Fruit fly (Drosophila melanogaster) whole organism, embryonic: Measurements from ENCODE around the gene CG10089.

Experiments
- Aef1 ChIP-seq: fragments of 200-800 bp; sonication (Bioruptor generic); IDR thresholded peaks from 3 replicates; pipeline ENCODE4 v1.3.6; 2022; ENCODE audit warnings: missing biosample characterization, missing genetic modification characterization
- Antp ChIP-seq: fragments of 200-800 bp; sonication (Bioruptor generic); optimal IDR thresholded peaks from 3 replicates; lab custom pipeline; 2016; ENCODE audit warnings: missing biosample characterization, missing genetic modification characterization
- Awh ChIP-seq: fragments of 200-800 bp; sonication (Bioruptor generic); IDR thresholded peaks from 2 replicates; pipeline ENCODE4, ENCODE4 v1.3.6; 2022; ENCODE audit warnings: missing biosample characterization, missing genetic modification characterization
- B-H2 ChIP-seq: fragments of 200-800 bp; sonication (Bioruptor generic); optimal IDR thresholded peaks from 2 replicates; lab custom pipeline; 2018; ENCODE audit warnings: missing biosample characterization, mild to moderate bottlenecking, missing genetic modification characterization
- CG10147 ChIP-seq: fragments of 200-800 bp; sonication (Bioruptor generic); optimal IDR thresholded peaks from 2 replicates; lab custom pipeline; 2019; ENCODE audit warnings: missing biosample characterization, mild to moderate bottlenecking, missing genetic modification characterization, moderate library complexity
- CG10267 ChIP-seq: fragments of 200-800 bp; sonication (Bioruptor generic); optimal IDR thresholded peaks from 2 replicates; lab custom pipeline; 2018; ENCODE audit warnings: missing biosample characterization, mild to moderate bottlenecking, missing genetic modification characterization, moderate library complexity
- CG10366 ChIP-seq: fragments of 200-800 bp; sonication (Bioruptor generic); IDR thresholded peaks from 2 replicates; pipeline ENCODE4 v1.3.6; 2022; ENCODE audit warnings: missing biosample characterization, missing genetic modification characterization
- CG11696 ChIP-seq: fragments of 200-800 bp; sonication (Bioruptor generic); IDR thresholded peaks from 2 replicates; pipeline ENCODE4 v1.3.6; 2022; ENCODE audit warnings: missing biosample characterization, missing genetic modification characterization
- CG12236 ChIP-seq: fragments of 200-800 bp; sonication (Bioruptor generic); optimal IDR thresholded peaks from 2 replicates; lab custom pipeline; 2016; ENCODE audit warnings: missing biosample characterization, missing genetic modification characterization
- CG15011 ChIP-seq: fragments of 200-800 bp; sonication (Bioruptor generic); optimal IDR thresholded peaks from 3 replicates; lab custom pipeline; 2018; ENCODE audit warnings: missing biosample characterization, mild to moderate bottlenecking, missing genetic modification characterization
- CG1603 ChIP-seq: fragments of 200-800 bp; sonication (Bioruptor generic); optimal IDR thresholded peaks from 2 replicates; lab custom pipeline; 2019; ENCODE audit warnings: missing biosample characterization, mild to moderate bottlenecking, missing genetic modification characterization, moderate library complexity
- CG16779 ChIP-seq: fragments of 200-800 bp; sonication (Bioruptor generic); IDR thresholded peaks from 2 replicates; pipeline ENCODE4 v1.3.6; 2022; ENCODE audit warnings: missing biosample characterization, missing genetic modification characterization
- CG17359 ChIP-seq: fragments of 200-800 bp; sonication (Bioruptor generic); optimal IDR thresholded peaks from 3 replicates; lab custom pipeline; 2018; ENCODE audit warnings: missing biosample characterization, mild to moderate bottlenecking, missing genetic modification characterization, moderate library complexity
- CG18599 ChIP-seq: fragments of 200-800 bp; sonication (Bioruptor generic); optimal IDR thresholded peaks from 3 replicates; lab custom pipeline; 2017; ENCODE audit warnings: missing biosample characterization, missing genetic modification characterization, mild to moderate bottlenecking, moderate library complexity, missing genetic modification reagents
- CG4282 ChIP-seq: fragments of 200-800 bp; sonication (Bioruptor generic); optimal IDR thresholded peaks from 2 replicates; lab custom pipeline; 2016; ENCODE audit warnings: missing biosample characterization, missing genetic modification characterization
- CG4617 ChIP-seq: fragments of 200-800 bp; sonication (Bioruptor generic); optimal IDR thresholded peaks from 3 replicates; lab custom pipeline; 2016; ENCODE audit warnings: missing biosample characterization, missing genetic modification characterization, borderline replicate concordance
- CG6791 ChIP-seq: fragments of 200-800 bp; sonication (Bioruptor generic); IDR thresholded peaks from 3 replicates; pipeline ENCODE4 v1.3.6; 2022; ENCODE audit warnings: missing biosample characterization, missing genetic modification characterization; ENCODE audit not compliant: partially characterized antibody
- CG7839 ChIP-seq: fragments of 200-800 bp; sonication (Bioruptor generic); optimal IDR thresholded peaks from 3 replicates; lab custom pipeline; 2018; ENCODE audit warnings: missing biosample characterization, mild to moderate bottlenecking, missing genetic modification characterization, moderate library complexity
- D ChIP-seq, 2 experiments: fragments of 200-800 bp in 1 of 2; fragments of >200 bp in 1 of 2; sonication (Bioruptor generic) in 1 of 2; optimal IDR thresholded peaks; 2 replicates in 1 of 2; 3 replicates in 1 of 2; lab custom pipeline; 2017; ENCODE audit warnings: mild to moderate bottlenecking in 1 of 2, missing biosample characterization in 1 of 2, missing genetic modification characterization in 1 of 2, missing genetic modification reagents in 1 of 2
- D19A ChIP-seq: fragments of 200-800 bp; optimal IDR thresholded peaks from 3 replicates; lab custom pipeline; 2019; ENCODE audit warnings: missing biosample characterization, mild to moderate bottlenecking, missing genetic modification characterization, moderate library complexity
- Elba2 ChIP-seq: fragments of 200-800 bp; sonication (Bioruptor generic); optimal IDR thresholded peaks from 3 replicates; lab custom pipeline; 2016; ENCODE audit warnings: missing biosample characterization, missing genetic modification characterization
- Hr78 ChIP-seq, 2 experiments: fragments of 200-800 bp in 1 of 2; fragments of >200 bp in 1 of 2; sonication (Bioruptor generic) in 1 of 2; optimal IDR thresholded peaks; 2 replicates each; lab custom pipeline; 2017 to 2019; ENCODE audit warnings: missing biosample characterization in 2 of 2, missing genetic modification characterization in 2 of 2, mild to moderate bottlenecking in 1 of 2, moderate library complexity in 1 of 2
- Jarid2 ChIP-seq: fragments of 200-800 bp; sonication (Bioruptor generic); optimal IDR thresholded peaks from 3 replicates; lab custom pipeline; 2017; ENCODE audit warnings: mild to moderate bottlenecking, missing biosample characterization, missing genetic modification reagents, missing genetic modification characterization
- MBD-R2 ChIP-seq: fragments of 200-800 bp; sonication (Bioruptor generic); IDR thresholded peaks from 2 replicates; pipeline ENCODE4 v1.3.6; 2022; ENCODE audit warnings: missing biosample characterization, missing genetic modification characterization
- Med ChIP-seq: fragments of 200-800 bp; sonication (Bioruptor generic); peaks from one replicate; lab custom pipeline; 2016; ENCODE audit warnings: missing biosample characterization, missing genetic modification characterization, mild to moderate bottlenecking, inconsistent platforms, moderate library complexity
- Mes4 ChIP-seq: fragments of 200-800 bp; sonication (Bioruptor generic); optimal IDR thresholded peaks from 2 replicates; lab custom pipeline; 2016; ENCODE audit warnings: missing biosample characterization, missing genetic modification characterization
- NK7.1 ChIP-seq: fragments of 200-800 bp; sonication (Bioruptor generic); optimal IDR thresholded peaks from 3 replicates; lab custom pipeline; 2016; ENCODE audit warnings: missing biosample characterization, missing genetic modification characterization
- Nf-YA ChIP-seq: fragments of 200-800 bp; sonication (Bioruptor generic); IDR thresholded peaks from 2 replicates; pipeline ENCODE4 v1.3.6; 2022; ENCODE audit warnings: missing biosample characterization, missing genetic modification characterization
- Scr ChIP-seq: fragments of 200-800 bp; sonication (Bioruptor generic); IDR thresholded peaks from 2 replicates; pipeline ENCODE4 v1.3.6; 2022; ENCODE audit warnings: missing biosample characterization, missing genetic modification characterization; ENCODE audit not compliant: partially characterized antibody
- Side ChIP-seq: fragments of 200-800 bp; sonication (Bioruptor generic); optimal IDR thresholded peaks from 2 replicates; lab custom pipeline; 2016; ENCODE audit warnings: missing biosample characterization, missing genetic modification characterization
- Sry-β ChIP-seq: fragments of 200-800 bp; sonication (Bioruptor generic); optimal IDR thresholded peaks from 2 replicates; lab custom pipeline; 2018; ENCODE audit warnings: missing biosample characterization, mild to moderate bottlenecking, missing genetic modification characterization, moderate library complexity
- Xrp1 ChIP-seq: fragments of 200-800 bp; sonication (Bioruptor generic); IDR thresholded peaks from 2 replicates; pipeline ENCODE4 v1.3.6; 2022; ENCODE audit warnings: missing biosample characterization, missing genetic modification characterization
- amos ChIP-seq: fragments of 200-800 bp; sonication (Bioruptor generic); IDR thresholded peaks from 2 replicates; pipeline ENCODE4 v1.3.6; 2022; ENCODE audit warnings: missing biosample characterization, missing genetic modification characterization; ENCODE audit not compliant: partially characterized antibody
- ase ChIP-seq: fragments of 200-800 bp; sonication (Bioruptor generic); IDR thresholded peaks from 3 replicates; pipeline ENCODE4 v1.3.6; 2022; ENCODE audit warnings: missing biosample characterization, missing genetic modification characterization
- crol ChIP-seq: fragments of 200-800 bp; sonication (Bioruptor generic); IDR thresholded peaks from 2 replicates; pipeline ENCODE4 v1.3.6; 2022; ENCODE audit warnings: missing biosample characterization, missing genetic modification characterization
- dan ChIP-seq: fragments of 200-800 bp; sonication (Bioruptor generic); IDR thresholded peaks from 2 replicates; pipeline ENCODE4 v1.3.6; 2022; ENCODE audit warnings: missing biosample characterization, missing genetic modification characterization
- danr ChIP-seq: fragments of 200-800 bp; sonication (Bioruptor generic); IDR thresholded peaks from 2 replicates; pipeline ENCODE4 v1.3.6; 2022; ENCODE audit warnings: missing biosample characterization, missing genetic modification characterization
- dimm ChIP-seq: fragments of 200-800 bp; sonication (Bioruptor generic); IDR thresholded peaks from 2 replicates; pipeline ENCODE4 v1.3.6; 2022; ENCODE audit warnings: missing biosample characterization, missing genetic modification characterization
- gce ChIP-seq: fragments of 200-800 bp; sonication (Bioruptor generic); IDR thresholded peaks from 3 replicates; pipeline ENCODE4 v1.3.6; 2022; ENCODE audit warnings: missing biosample characterization, missing genetic modification characterization
- jumu ChIP-seq: fragments of 200-800 bp; sonication (Bioruptor generic); optimal IDR thresholded peaks from 3 replicates; lab custom pipeline; 2016; ENCODE audit warnings: missing biosample characterization, missing genetic modification characterization
- kay ChIP-seq: fragments of 200-800 bp; sonication (Bioruptor generic); optimal IDR thresholded peaks from 2 replicates; lab custom pipeline; 2016; ENCODE audit warnings: missing biosample characterization, missing genetic modification characterization
- lbe ChIP-seq: fragments of 200-800 bp; sonication (Bioruptor generic); optimal IDR thresholded peaks from 2 replicates; lab custom pipeline; 2016; ENCODE audit warnings: missing biosample characterization, mild to moderate bottlenecking, missing genetic modification characterization
- lilli ChIP-seq: fragments of 200-800 bp; sonication (Bioruptor generic); optimal IDR thresholded peaks from 3 replicates; lab custom pipeline; 2016; ENCODE audit warnings: missing biosample characterization, missing genetic modification characterization
- luna ChIP-seq: fragments of 200-800 bp; sonication (Bioruptor generic); optimal IDR thresholded peaks from 2 replicates; lab custom pipeline; 2016; ENCODE audit warnings: missing biosample characterization, missing genetic modification characterization
- sima ChIP-seq: fragments of 200-800 bp; sonication (Bioruptor generic); optimal IDR thresholded peaks from 2 replicates; lab custom pipeline; 2016; ENCODE audit warnings: missing biosample characterization, missing genetic modification characterization
- sna ChIP-seq: fragments of 200-800 bp; sonication (Bioruptor generic); IDR thresholded peaks from 2 replicates; pipeline ENCODE4 v1.3.6; 2022; ENCODE audit warnings: missing biosample characterization, missing genetic modification characterization; ENCODE audit not compliant: partially characterized antibody
- unc-4 ChIP-seq: fragments of 200-800 bp; sonication (Bioruptor generic); IDR thresholded peaks from 2 replicates; pipeline ENCODE4 v1.3.6; 2022; ENCODE audit warnings: missing biosample characterization, missing genetic modification characterization; ENCODE audit not compliant: partially characterized antibody
- wdn ChIP-seq: fragments of 200-800 bp; sonication (Bioruptor generic); IDR thresholded peaks from 2 replicates; pipeline ENCODE4 v1.3.6; 2022; ENCODE audit warnings: missing biosample characterization, missing genetic modification characterization
- yki ChIP-seq: fragments of >200 bp; optimal IDR thresholded peaks from 3 replicates; lab custom pipeline; 2018
- zen2 ChIP-seq: fragments of 200-800 bp; sonication (Bioruptor generic); IDR thresholded peaks from 3 replicates; pipeline ENCODE4 v1.3.6; 2022; ENCODE audit warnings: missing biosample characterization, missing genetic modification characterization; ENCODE audit not compliant: partially characterized antibody
- zfh1 ChIP-seq: fragments of 200-800 bp; sonication (Bioruptor generic); IDR thresholded peaks from 3 replicates; pipeline ENCODE4 v1.3.6; 2022; ENCODE audit warnings: missing biosample characterization, missing genetic modification characterization

Gene CG10089

dm6 chr3L:13452281-13452680 lies 22.3 kb downstream of the CG10089 start:
- no peak for TF ChIP-seq Awh (GFP tag; lab: Robert Waterston, UW)
- TF ChIP-seq sna (GFP tag; lab: Robert Waterston, UW), result no peak
- no peak for TF ChIP-seq CG4617 (GFP tag; lab: Kevin White, UChicago)
- TF ChIP-seq Aef1, result 0 out of 3 replicates have a peak, but pooled peaks have one; percentile 9
- TF ChIP-seq CG10147 (GFP tag; lab: Kevin White, UChicago), result no peak
- no peak for TF ChIP-seq CG1603 (tag; lab: Kevin White, UChicago)
- TF ChIP-seq gce (GFP tag; lab: Robert Waterston, UW), result 0 out of 3 replicates have a peak, but pooled peaks have one; percentile 34
- TF ChIP-seq dan (GFP tag; lab: Robert Waterston, UW), result no peak
- TF ChIP-seq yki (lab: Kevin White, UChicago), result no peak
- no peak for TF ChIP-seq CG10267
- TF ChIP-seq Scr (GFP tag; lab: Robert Waterston, UW), result no peak
- TF ChIP-seq lilli (GFP tag; lab: Kevin White, UChicago), result no peak
- no peak for TF ChIP-seq CG10366 (GFP tag; lab: Robert Waterston, UW)
- no peak for TF ChIP-seq CG4282
- TF ChIP-seq Jarid2 (GFP tag; lab: Kevin White, UChicago), result no peak
- no peak for TF ChIP-seq CG6791 (GFP tag; lab: Robert Waterston, UW)
- TF ChIP-seq CG15011 (GFP tag; lab: Kevin White, UChicago), result no peak
- TF ChIP-seq kay, result no peak
- no peak for TF ChIP-seq sima (GFP tag; lab: Kevin White, UChicago)
- no peak for TF ChIP-seq CG17359 (tag; lab: Kevin White, UChicago)
- no peak for TF ChIP-seq B-H2 (GFP tag; lab: Kevin White, UChicago)
- no peak for TF ChIP-seq CG16779 (GFP tag; lab: Robert Waterston, UW)
- no peak for TF ChIP-seq Hr78 (GFP tag; optimal IDR thresholded peaks at IDR 0.05; lab: Kevin White, UChicago)
- TF ChIP-seq wdn (GFP tag; lab: Robert Waterston, UW), result no peak
- TF ChIP-seq zen2, result 0 out of 3 replicates have a peak, but pooled peaks have one; percentile 14
- TF ChIP-seq Nf-YA (GFP tag; lab: Robert Waterston, UW), result no peak
- TF ChIP-seq NK7.1, result no peak
- TF ChIP-seq jumu (GFP tag; lab: Kevin White, UChicago), result no peak
- TF ChIP-seq Xrp1, result no peak
- TF ChIP-seq luna (GFP tag; lab: Kevin White, UChicago), result no peak
- TF ChIP-seq CG11696 (GFP tag; lab: Robert Waterston, UW), result peak; percentile 52; the same call in 1 of the 2 replicates
- TF ChIP-seq ase (GFP tag; lab: Robert Waterston, UW), result 0 out of 3 replicates have a peak, but pooled peaks have one; percentile 5
- no peak for TF ChIP-seq Mes4 (GFP tag; lab: Kevin White, UChicago)
- no peak for TF ChIP-seq danr (GFP tag; lab: Robert Waterston, UW)
- no peak for TF ChIP-seq CG18599 (GFP tag; lab: Kevin White, UChicago)
- TF ChIP-seq D19A (tag; lab: Kevin White, UChicago), result no peak
- no peak for TF ChIP-seq amos (GFP tag; lab: Robert Waterston, UW)
- TF ChIP-seq lbe (GFP tag; lab: Kevin White, UChicago), result no peak
- no peak for TF ChIP-seq CG12236 (GFP tag; lab: Kevin White, UChicago)
- 0 out of 3 replicates have a peak, but pooled peaks have one; percentile 7 for TF ChIP-seq zfh1
- TF ChIP-seq crol (GFP tag; lab: Robert Waterston, UW), result peak; percentile 68; the same call in 1 of the 2 replicates
- no peak for TF ChIP-seq Elba2 (GFP tag; lab: Kevin White, UChicago)
- TF ChIP-seq Side (GFP tag; lab: Kevin White, UChicago), result no peak
- TF ChIP-seq MBD-R2, result no peak
- TF ChIP-seq dimm (GFP tag; lab: Robert Waterston, UW), result no peak
- TF ChIP-seq unc-4 (GFP tag; lab: Robert Waterston, UW), result no peak
- no peak for TF ChIP-seq CG7839 (tag; lab: Kevin White, UChicago)
- no peak for TF ChIP-seq D (optimal IDR thresholded peaks at IDR 0.05; lab: Kevin White, UChicago)
- TF ChIP-seq D (GFP tag; optimal IDR thresholded peaks at IDR 0.05; lab: Kevin White, UChicago), result no peak
- peak; percentile 49 for TF ChIP-seq Med (GFP tag; lab: Kevin White, UChicago)
- no peak for TF ChIP-seq Antp (GFP tag; lab: Kevin White, UChicago)
- no peak for TF ChIP-seq Sry-β (GFP tag; lab: Kevin White, UChicago)
